Worm (Caenorhabditis elegans): ENCODE measurements around the gene acly-1.

- TF ChIP-seq Y116A8C.19 (tag; optimal IDR thresholded peaks at IDR 0.05; ENCODE audit: borderline replicate concordance) (no peak), nhr-12 (tag; optimal IDR thresholded peaks at IDR 0.05) (no peak), unc-62 (GFP tag; optimal IDR thresholded peaks at IDR 0.05) (no peak), vab-15 (tag; optimal IDR thresholded peaks at IDR 0.05) (no peak), ama-1 (optimal IDR thresholded peaks at IDR 0.05) (no peak), sup-37 (GFP tag; optimal IDR thresholded peaks at IDR 0.05) (no peak), elt-2 (tag; optimal IDR thresholded peaks at IDR 0.05) (no peak)
Observed at ce11 chrX:1459756-1460155, 19.6 kb upstream of the acly-1 start.
